Fruit fly (Drosophila melanogaster) whole organism, embryonic: Measurements from ENCODE around the gene HipHop.

ENCODE experiments used
- BtbVII ChIP-seq: fragments of 200-800 bp; sonication (Bioruptor generic); optimal IDR thresholded peaks from 3 replicates; lab custom pipeline; 2017; ENCODE audit warnings: missing biosample characterization, mild to moderate bottlenecking, missing genetic modification characterization
- CG10147 ChIP-seq: fragments of 200-800 bp; sonication (Bioruptor generic); optimal IDR thresholded peaks from 2 replicates; lab custom pipeline; 2019; ENCODE audit warnings: missing biosample characterization, mild to moderate bottlenecking, missing genetic modification characterization, moderate library complexity
- CG10209 ChIP-seq: fragments of 200-800 bp; sonication (Bioruptor generic); optimal IDR thresholded peaks from 3 replicates; lab custom pipeline; 2017; ENCODE audit warnings: missing biosample characterization, mild to moderate bottlenecking, missing genetic modification characterization, missing genetic modification reagents
- CG10565 ChIP-seq: fragments of 200-800 bp; sonication (Bioruptor generic); optimal IDR thresholded peaks from 3 replicates; lab custom pipeline; 2016; ENCODE audit warnings: missing biosample characterization, mild to moderate bottlenecking, missing genetic modification characterization
- CG12769 ChIP-seq: fragments of 200-800 bp; sonication (Bioruptor generic); optimal IDR thresholded peaks from 2 replicates; lab custom pipeline; 2019; ENCODE audit warnings: missing biosample characterization, mild to moderate bottlenecking, missing genetic modification characterization, moderate library complexity
- CG13624 ChIP-seq: fragments of 200-800 bp; sonication (Bioruptor generic); optimal IDR thresholded peaks from 2 replicates; lab custom pipeline; 2016; ENCODE audit warnings: missing biosample characterization, missing genetic modification characterization
- CG13894 ChIP-seq: fragments of 200-800 bp; sonication (Bioruptor generic); optimal IDR thresholded peaks from 3 replicates; lab custom pipeline; 2018; ENCODE audit warnings: missing biosample characterization, mild to moderate bottlenecking, missing genetic modification characterization, moderate library complexity
- CG14441 ChIP-seq: fragments of 200-800 bp; sonication (Bioruptor generic); IDR thresholded peaks from 2 replicates; pipeline ENCODE4 v1.3.6; 2022; ENCODE audit warnings: missing biosample characterization, missing genetic modification characterization
- CG17359 ChIP-seq: fragments of 200-800 bp; sonication (Bioruptor generic); optimal IDR thresholded peaks from 3 replicates; lab custom pipeline; 2018; ENCODE audit warnings: missing biosample characterization, mild to moderate bottlenecking, missing genetic modification characterization, moderate library complexity
- CG17802 ChIP-seq: fragments of 200-800 bp; sonication (Bioruptor generic); optimal IDR thresholded peaks from 2 replicates; lab custom pipeline; 2018; ENCODE audit warnings: missing biosample characterization, mild to moderate bottlenecking, missing genetic modification characterization, moderate library complexity
- CG2120 ChIP-seq: fragments of 200-800 bp; sonication (Bioruptor generic); optimal IDR thresholded peaks from 3 replicates; lab custom pipeline; 2016; ENCODE audit warnings: missing biosample characterization, missing genetic modification characterization
- CG31388 ChIP-seq: fragments of 200-800 bp; sonication (Bioruptor generic); optimal IDR thresholded peaks from 2 replicates; lab custom pipeline; 2016; ENCODE audit warnings: missing biosample characterization, missing genetic modification characterization
- CG3281 ChIP-seq: fragments of 200-800 bp; sonication (Bioruptor generic); optimal IDR thresholded peaks from 3 replicates; lab custom pipeline; 2017; ENCODE audit warnings: missing biosample characterization, mild to moderate bottlenecking, missing genetic modification characterization
- CG33213 ChIP-seq: fragments of 200-800 bp; sonication (Bioruptor generic); optimal IDR thresholded peaks from 3 replicates; lab custom pipeline; 2016; ENCODE audit warnings: missing biosample characterization, missing genetic modification characterization
- CG3847 ChIP-seq: fragments of 200-800 bp; sonication (Bioruptor generic); IDR thresholded peaks from 2 replicates; pipeline ENCODE4 v1.3.6; 2022; ENCODE audit warnings: missing biosample characterization, missing genetic modification characterization
- CG4282 ChIP-seq: fragments of 200-800 bp; sonication (Bioruptor generic); optimal IDR thresholded peaks from 2 replicates; lab custom pipeline; 2016; ENCODE audit warnings: missing biosample characterization, missing genetic modification characterization
- CG43689 ChIP-seq: fragments of 200-800 bp; sonication (Bioruptor generic); IDR thresholded peaks from 2 replicates; pipeline ENCODE4 v1.3.6; 2022; ENCODE audit warnings: missing biosample characterization, missing genetic modification characterization
- CG4617 ChIP-seq: fragments of 200-800 bp; sonication (Bioruptor generic); optimal IDR thresholded peaks from 3 replicates; lab custom pipeline; 2016; ENCODE audit warnings: missing biosample characterization, missing genetic modification characterization, borderline replicate concordance
- CG6689 ChIP-seq: fragments of 200-800 bp; sonication (Bioruptor generic); IDR thresholded peaks from 2 replicates; pipeline ENCODE4 v1.3.6; 2022; ENCODE audit warnings: missing biosample characterization, missing genetic modification characterization
- CG7745 ChIP-seq: fragments of 200-800 bp; sonication (Bioruptor generic); optimal IDR thresholded peaks from 2 replicates; lab custom pipeline; 2018; ENCODE audit warnings: missing biosample characterization, mild to moderate bottlenecking, missing genetic modification characterization, moderate library complexity
- CG7928 ChIP-seq: fragments of 200-800 bp; sonication (Bioruptor generic); optimal IDR thresholded peaks from 2 replicates; lab custom pipeline; 2017; ENCODE audit warnings: missing biosample characterization, mild to moderate bottlenecking, missing genetic modification characterization
- CG8944 ChIP-seq: fragments of 200-800 bp; sonication (Bioruptor generic); optimal IDR thresholded peaks from 3 replicates; lab custom pipeline; 2016; ENCODE audit warnings: missing biosample characterization, missing genetic modification characterization
- Dip2 ChIP-seq: fragments of 200-800 bp; sonication (Bioruptor generic); IDR thresholded peaks from 2 replicates; pipeline ENCODE4 v1.3.6; 2022; ENCODE audit warnings: missing biosample characterization, missing genetic modification characterization
- ERR ChIP-seq: fragments of 200-800 bp; sonication (Bioruptor generic); optimal IDR thresholded peaks from 2 replicates; lab custom pipeline; 2016; ENCODE audit warnings: missing biosample characterization, missing genetic modification characterization
- Eip74EF ChIP-seq, 2 experiments: fragments of 200-800 bp in 1 of 2; fragments of >200 bp in 1 of 2; sonication (Bioruptor generic) in 1 of 2; optimal IDR thresholded peaks; 2 replicates each; lab custom pipeline; 2017 to 2019; ENCODE audit warnings: missing biosample characterization in 2 of 2, missing genetic modification characterization in 2 of 2, mild to moderate bottlenecking in 1 of 2, moderate library complexity in 1 of 2
- H2.0 ChIP-seq: fragments of 200-800 bp; sonication (Bioruptor generic); IDR thresholded peaks from 2 replicates; pipeline ENCODE4 v1.3.6; 2022; ENCODE audit warnings: missing biosample characterization, missing genetic modification characterization
- HmgD ChIP-seq: fragments of 200-800 bp; sonication (Bioruptor generic); optimal IDR thresholded peaks from 3 replicates; lab custom pipeline; 2016; ENCODE audit warnings: missing biosample characterization, missing genetic modification characterization
- Hr39 ChIP-seq: fragments of >200 bp; optimal IDR thresholded peaks from 2 replicates; lab custom pipeline; 2017
- Hr78 ChIP-seq, 2 experiments: fragments of 200-800 bp in 1 of 2; fragments of >200 bp in 1 of 2; sonication (Bioruptor generic) in 1 of 2; optimal IDR thresholded peaks; 2 replicates each; lab custom pipeline; 2017 to 2019; ENCODE audit warnings: missing biosample characterization in 2 of 2, missing genetic modification characterization in 2 of 2, mild to moderate bottlenecking in 1 of 2, moderate library complexity in 1 of 2
- Jarid2 ChIP-seq: fragments of 200-800 bp; sonication (Bioruptor generic); optimal IDR thresholded peaks from 3 replicates; lab custom pipeline; 2017; ENCODE audit warnings: mild to moderate bottlenecking, missing biosample characterization, missing genetic modification reagents, missing genetic modification characterization
- MESR4 ChIP-seq: fragments of 200-800 bp; sonication (Bioruptor generic); optimal IDR thresholded peaks from 2 replicates; lab custom pipeline; 2018; ENCODE audit warnings: missing biosample characterization, mild to moderate bottlenecking, missing genetic modification characterization, moderate library complexity
- Tbp ChIP-seq: fragments of >200 bp; optimal IDR thresholded peaks from 2 replicates; lab custom pipeline; 2018; ENCODE audit warnings: missing biosample characterization, missing genetic modification characterization
- Trl ChIP-seq, 3 experiments: fragments of >200 bp in 2 of 3; fragments of 200-800 bp in 1 of 3; sonication (Bioruptor generic) in 1 of 3; optimal IDR thresholded peaks; 2 replicates in 1 of 3; 3 replicates in 2 of 3; lab custom pipeline; 2016 to 2017; ENCODE audit warnings: missing biosample characterization in 1 of 3, missing genetic modification characterization in 1 of 3
- ac ChIP-seq: fragments of 200-800 bp; sonication (Bioruptor generic); optimal IDR thresholded peaks from 3 replicates; lab custom pipeline; 2017; ENCODE audit warnings: missing biosample characterization, mild to moderate bottlenecking, missing genetic modification characterization
- bbx ChIP-seq: fragments of 200-800 bp; sonication (Bioruptor generic); IDR thresholded peaks from 2 replicates; pipeline ENCODE4 v1.3.6; 2022; ENCODE audit warnings: missing biosample characterization, missing genetic modification characterization; ENCODE audit not compliant: partially characterized antibody
- cato ChIP-seq: fragments of 200-800 bp; sonication (Bioruptor generic); optimal IDR thresholded peaks from 2 replicates; lab custom pipeline; 2016; ENCODE audit warnings: missing biosample characterization, missing genetic modification characterization, borderline replicate concordance
- cg ChIP-seq: fragments of 200-800 bp; sonication (Bioruptor generic); optimal IDR thresholded peaks from 3 replicates; lab custom pipeline; 2019; ENCODE audit warnings: missing biosample characterization, mild to moderate bottlenecking, missing genetic modification characterization, moderate library complexity
- emc ChIP-seq: fragments of 200-800 bp; sonication (Bioruptor generic); optimal IDR thresholded peaks from 2 replicates; lab custom pipeline; 2016; ENCODE audit warnings: missing biosample characterization, missing genetic modification characterization
- exex ChIP-seq: fragments of 200-800 bp; sonication (Bioruptor generic); optimal IDR thresholded peaks from 4 replicates; lab custom pipeline; 2018; ENCODE audit warnings: missing biosample characterization, mild to moderate bottlenecking, missing genetic modification characterization, moderate library complexity
- fd64A ChIP-seq: fragments of 200-800 bp; sonication (Bioruptor generic); optimal IDR thresholded peaks from 3 replicates; lab custom pipeline; 2018; ENCODE audit warnings: missing biosample characterization, mild to moderate bottlenecking, missing genetic modification characterization
- gem ChIP-seq: fragments of 200-800 bp; sonication (Bioruptor generic); optimal IDR thresholded peaks from 2 replicates; lab custom pipeline; 2019; ENCODE audit warnings: missing biosample characterization, mild to moderate bottlenecking, missing genetic modification characterization, moderate library complexity
- insv ChIP-seq, 2 experiments: fragments of 200-800 bp; sonication (Bioruptor generic); optimal IDR thresholded peaks; 3 replicates each; lab custom pipeline; 2016 to 2018; ENCODE audit warnings: missing biosample characterization in 2 of 2, missing genetic modification characterization in 2 of 2
- kah ChIP-seq: fragments of 200-800 bp; sonication (Bioruptor generic); optimal IDR thresholded peaks from 2 replicates; lab custom pipeline; 2018; ENCODE audit warnings: missing biosample characterization, mild to moderate bottlenecking, missing genetic modification characterization
- pfk ChIP-seq: fragments of 200-800 bp; sonication (Bioruptor generic); optimal IDR thresholded peaks from 2 replicates; lab custom pipeline; 2018; ENCODE audit warnings: missing biosample characterization, mild to moderate bottlenecking, missing genetic modification characterization, moderate library complexity
- sob ChIP-seq: fragments of 200-800 bp; sonication (Bioruptor generic); IDR thresholded peaks from 2 replicates; pipeline ENCODE4 v1.3.6; 2022; ENCODE audit warnings: missing biosample characterization, missing genetic modification characterization
- sr ChIP-seq: fragments of 200-800 bp; sonication (Bioruptor generic); IDR thresholded peaks from 3 replicates; pipeline ENCODE4 v1.3.6; 2022; ENCODE audit warnings: missing biosample characterization, missing genetic modification characterization
- stc ChIP-seq: fragments of 200-800 bp; sonication (Bioruptor generic); IDR thresholded peaks from 2 replicates; pipeline ENCODE4 v1.3.6; 2022; ENCODE audit warnings: missing biosample characterization, missing genetic modification characterization
- tio ChIP-seq: fragments of 200-800 bp; sonication (Bioruptor generic); optimal IDR thresholded peaks from 2 replicates; lab custom pipeline; 2017; ENCODE audit warnings: missing biosample characterization, missing genetic modification characterization, inconsistent platforms

The HipHop gene

dm6 chr3L:18869035-18869826 is 48.3 kb downstream of the HipHop start, which contains the start of gene Grx1 (continued):
- TF ChIP-seq CG13624 (GFP tag; lab: Kevin White, UChicago) = peak; percentile 58
- TF ChIP-seq sob (GFP tag; lab: Robert Waterston, UW) = peak; percentile 33; the same call in 1 of the 2 replicates
- peak; percentile 58 for TF ChIP-seq exex (tag; lab: Kevin White, UChicago)
- TF ChIP-seq CG3281 (GFP tag; lab: Kevin White, UChicago) = peak; percentile 55
- TF ChIP-seq stc (GFP tag; lab: Robert Waterston, UW) = no peak; the same call in 1 of the 2 replicates
- no peak for TF ChIP-seq bbx (GFP tag; lab: Robert Waterston, UW)
- peak; percentile 38 for TF ChIP-seq CG10147
- TF ChIP-seq sr = no peak
- no peak for TF ChIP-seq CG31388 (GFP tag; lab: Kevin White, UChicago)
- no peak for TF ChIP-seq insv (GFP tag; optimal IDR thresholded peaks at IDR 0.05; lab: Kevin White, UChicago)
- no peak for TF ChIP-seq HmgD (GFP tag; lab: Kevin White, UChicago)
- no peak for TF ChIP-seq ERR (GFP tag; lab: Kevin White, UChicago)
- peak; percentile 61 for TF ChIP-seq CG6689 (GFP tag; lab: Robert Waterston, UW)
- TF ChIP-seq CG7928 (GFP tag; lab: Kevin White, UChicago) = peak; percentile 40
- peak; percentile 5 for TF ChIP-seq kah (GFP tag; lab: Kevin White, UChicago)
- no peak for TF ChIP-seq CG33213 (GFP tag; lab: Kevin White, UChicago)
- peak; percentile 4 for TF ChIP-seq CG8944 (GFP tag; lab: Kevin White, UChicago)
- no peak for TF ChIP-seq CG10565 (GFP tag; lab: Kevin White, UChicago)
- TF ChIP-seq CG10209 (GFP tag; lab: Kevin White, UChicago) = peak; percentile 41
- peak; percentile 10 for TF ChIP-seq CG4282 (GFP tag; lab: Kevin White, UChicago)
- TF ChIP-seq CG17802 (tag; lab: Kevin White, UChicago) = peak; percentile 81
- peak; percentile 68 for TF ChIP-seq CG2120 (GFP tag; lab: Kevin White, UChicago)
- peak; percentile 47 for TF ChIP-seq CG14441 (GFP tag; lab: Robert Waterston, UW)
- TF ChIP-seq MESR4 = peak; percentile 88
- peak; percentile 54 for TF ChIP-seq CG4617 (GFP tag; lab: Kevin White, UChicago)
- TF ChIP-seq Tbp (GFP tag; lab: Kevin White, UChicago) = no peak
- peak; percentile 35 for TF ChIP-seq CG13894 (tag; lab: Kevin White, UChicago)
- TF ChIP-seq CG3847 (GFP tag; lab: Robert Waterston, UW) = peak; percentile 48
- TF ChIP-seq CG12769 (tag; lab: Kevin White, UChicago) = peak; percentile 6
- no peak for TF ChIP-seq Hr78 (GFP tag; optimal IDR thresholded peaks at IDR 0.05; lab: Kevin White, UChicago)
- no peak for TF ChIP-seq pfk
- TF ChIP-seq CG17359 = peak; percentile 8
- no peak for TF ChIP-seq ac (GFP tag; lab: Kevin White, UChicago)
- peak; percentile 15 for TF ChIP-seq tio
- peak; percentile 67 for TF ChIP-seq BtbVII
- no peak for TF ChIP-seq Eip74EF (GFP tag; optimal IDR thresholded peaks at IDR 0.05; lab: Kevin White, UChicago)
- TF ChIP-seq cg (GFP tag; lab: Kevin White, UChicago) = no peak
- TF ChIP-seq H2.0 (GFP tag; lab: Robert Waterston, UW) = 0 out of 2 replicates have a peak, but pooled peaks have one; percentile 20
- no peak for TF ChIP-seq Trl (optimal IDR thresholded peaks at IDR 0.05; lab: Kevin White, UChicago)
- peak; percentile 23 for TF ChIP-seq Trl (GFP tag; optimal IDR thresholded peaks at IDR 0.05; lab: Kevin White, UChicago)
- no peak for TF ChIP-seq cato (GFP tag; lab: Kevin White, UChicago)
- no peak for TF ChIP-seq Hr39 (lab: Kevin White, UChicago)
- no peak for TF ChIP-seq CG43689 (GFP tag; lab: Robert Waterston, UW)
- TF ChIP-seq CG7745 (tag; lab: Kevin White, UChicago) = no peak
- no peak for TF ChIP-seq Jarid2 (GFP tag; lab: Kevin White, UChicago)
- peak; percentile 75 for TF ChIP-seq gem
- TF ChIP-seq emc (GFP tag; lab: Kevin White, UChicago) = no peak
- peak; percentile 7 for TF ChIP-seq fd64A
- no peak for TF ChIP-seq Dip2 (GFP tag; lab: Robert Waterston, UW)
